Worm (Caenorhabditis elegans) whole organism, L4/young adult: Measurements from ENCODE around the gene F59D12.5.

Experiments used
- W03F9.2 ChIP-seq: fragments of 150-350 bp; optimal IDR thresholded peaks from 2 replicates; lab custom pipeline; 2014; ENCODE audit warnings: missing biosample characterization, missing genetic modification characterization
- dao-5 ChIP-seq: sonication (generic microtip); optimal IDR thresholded peaks from 2 replicates; lab custom pipeline; 2016; ENCODE audit warnings: missing genotype, missing genetic modification characterization, moderate library complexity, missing compliant biosample characterization
- him-1 ChIP-seq: sonication (generic microtip); optimal IDR thresholded peaks from 2 replicates; lab custom pipeline; 2016; ENCODE audit warnings: missing genotype, missing genetic modification reagents, missing genetic modification characterization, missing compliant biosample characterization

F59D12.5 gene

DNA sequence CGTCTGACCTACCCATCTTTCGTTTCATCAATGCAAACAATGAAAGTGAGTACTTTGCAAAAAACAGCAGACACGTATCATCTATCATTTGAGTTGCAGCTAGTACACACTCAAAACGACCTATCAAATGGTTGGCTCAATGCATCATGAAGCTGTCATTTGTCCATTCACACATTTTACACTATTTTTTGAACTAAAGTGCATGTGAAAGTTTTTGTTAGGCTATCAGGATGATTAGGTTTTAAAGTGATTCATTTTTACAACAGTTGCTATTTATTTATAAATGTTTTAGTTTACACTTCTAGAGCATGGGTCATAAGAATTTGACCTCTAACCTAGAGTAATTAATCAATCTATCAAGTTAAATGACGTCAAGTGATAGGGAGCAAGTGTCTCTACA is 47.2 kb downstream of the F59D12.5 start:
- TF ChIP-seq dao-5 (tag; lab: Kevin White, UChicago): no peak
- no peak for TF ChIP-seq him-1
- TF ChIP-seq W03F9.2 (tag; lab: Kevin White, UChicago): no peak

DNA sequence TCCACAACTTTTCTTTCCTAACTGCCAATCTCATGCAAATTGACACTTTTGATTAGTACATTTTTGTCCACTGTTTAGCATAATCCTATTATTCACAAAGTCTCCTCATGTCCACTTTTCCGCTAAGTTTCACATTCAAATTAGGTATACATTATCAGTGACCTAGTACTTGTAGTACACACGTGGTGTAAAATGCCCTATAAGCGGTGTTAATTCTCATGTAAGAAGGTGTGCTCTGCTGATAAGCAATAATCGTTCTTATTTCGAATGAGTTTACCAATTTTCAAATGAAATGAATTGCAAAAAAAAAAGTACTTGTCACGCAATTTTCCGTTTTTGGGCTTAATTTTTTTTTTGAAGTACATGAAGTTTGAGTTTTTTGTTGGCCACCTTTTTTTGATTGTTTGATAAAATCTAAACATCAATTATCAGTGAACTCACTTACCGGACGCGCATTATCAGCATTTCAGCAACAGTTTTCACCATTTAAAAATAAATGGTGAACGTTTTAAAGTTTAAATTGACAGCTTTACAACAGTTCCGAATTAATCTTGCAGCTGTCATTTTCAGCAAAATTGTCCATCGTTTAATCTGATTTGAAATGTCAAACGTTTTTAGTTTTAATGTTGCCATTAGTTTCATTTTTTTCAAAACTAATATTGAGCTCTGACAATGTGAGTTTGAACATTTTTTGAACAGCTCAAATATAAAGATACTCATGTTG is 48.3 kb downstream of the F59D12.5 start:
- TF ChIP-seq dao-5 (tag; lab: Kevin White, UChicago) (no peak), W03F9.2 (tag; lab: Kevin White, UChicago) (no peak), him-1 (no peak)

DNA sequence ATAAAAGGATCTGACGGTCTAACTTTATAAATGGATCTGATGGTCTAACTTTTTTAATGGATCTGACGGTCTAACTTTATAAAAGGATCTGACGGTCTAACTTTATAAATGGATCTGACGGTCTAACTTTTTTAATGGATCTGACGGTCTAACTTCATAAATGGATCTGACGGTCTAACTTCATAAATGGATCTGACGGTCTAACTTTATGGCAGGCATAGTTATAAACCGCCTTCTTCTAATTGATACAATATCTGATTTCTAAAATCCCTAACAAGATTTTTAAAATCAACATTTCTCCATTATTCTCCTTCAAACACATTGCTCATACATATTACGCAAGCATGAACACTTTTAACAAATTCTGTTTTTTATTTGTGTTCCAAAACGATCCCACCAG is 50.1 kb downstream of the F59D12.5 start, which contains the start of gene K09A9.8:
Gene K09A9.8, minus strand, starts transcription at position 101 of the 400 bp plus-strand sequence.
- TF ChIP-seq him-1 (no peak), dao-5 (tag; lab: Kevin White, UChicago) (no peak), W03F9.2 (tag; lab: Kevin White, UChicago) (no peak)
